Worm (Caenorhabditis elegans): ENCODE measurements around the gene H39E20.1.
"Not testable (repeated sequence)": the region's sequence is repeated elsewhere in the genome, so short reads cannot be mapped to it uniquely, and the experiment has no call there.

The H39E20.1 gene

ce11 chrX:1440161-1440560, 42.7 kb upstream of the H39E20.1 start, which contains the start of gene sedl-1:
sedl-1 (minus strand) TSS chrX:1440261.
- TF ChIP-seq ceh-43 (GFP tag; optimal IDR thresholded peaks at IDR 0.05) (no peak), lin-13 (tag; optimal IDR thresholded peaks at IDR 0.05) (no peak), nhr-28 (tag; optimal IDR thresholded peaks at IDR 0.05) (no peak), flh-1 (GFP tag; optimal IDR thresholded peaks at IDR 0.05) (no peak), ceh-39 (tag; optimal IDR thresholded peaks at IDR 0.05) (no peak), lin-32 (GFP tag; optimal IDR thresholded peaks at IDR 0.05) (no peak), M03D4.4 (tag; optimal IDR thresholded peaks at IDR 0.05) (no peak), ztf-11 (tag; optimal IDR thresholded peaks at IDR 0.05) (no peak), mls-2 (tag; optimal IDR thresholded peaks at IDR 0.05) (no peak), nhr-2 (tag; optimal IDR thresholded peaks at IDR 0.05) (no peak), hlh-1 (tag; optimal IDR thresholded peaks at IDR 0.05) (no peak)

ce11 chrX:1438925-1439324, 41.5 kb upstream of the H39E20.1 start:
- TF ChIP-seq nhr-2 (tag; optimal IDR thresholded peaks at IDR 0.05) (no peak), lin-32 (GFP tag; optimal IDR thresholded peaks at IDR 0.05) (no peak), ham-2 (GFP tag; optimal IDR thresholded peaks at IDR 0.05) (no peak), blmp-1 (tag; optimal IDR thresholded peaks at IDR 0.05) (no peak), M03D4.4 (tag; optimal IDR thresholded peaks at IDR 0.05) (no peak), nhr-12 (tag; optimal IDR thresholded peaks at IDR 0.05) (no peak), nhr-76 (tag; optimal IDR thresholded peaks at IDR 0.05) (no peak), zip-8 (tag; optimal IDR thresholded peaks at IDR 0.05) (no peak), tbx-8 (GFP tag; optimal IDR thresholded peaks at IDR 0.05) (no peak), bed-3 (GFP tag; optimal IDR thresholded peaks at IDR 0.05) (no peak), cnd-1 (tag; optimal IDR thresholded peaks at IDR 0.05) (no peak), flh-1 (GFP tag; optimal IDR thresholded peaks at IDR 0.05) (no peak), drap-1 (GFP tag; optimal IDR thresholded peaks at IDR 0.05) (no peak)

ce11 chrX:1437097-1437496, 39.7 kb upstream of the H39E20.1 start:
- TF ChIP-seq snpc-4 (tag; optimal IDR thresholded peaks at IDR 0.05) (no peak), nhr-2 (tag; optimal IDR thresholded peaks at IDR 0.05) (no peak), ceh-83 (GFP tag; optimal IDR thresholded peaks at IDR 0.05) (no peak), lsy-2 (tag; optimal IDR thresholded peaks at IDR 0.05) (no peak), drap-1 (GFP tag; optimal IDR thresholded peaks at IDR 0.05) (no peak), nhr-237 (tag; optimal IDR thresholded peaks at IDR 0.05) (no peak), ztf-11 (tag; optimal IDR thresholded peaks at IDR 0.05) (no peak), tbx-8 (GFP tag; optimal IDR thresholded peaks at IDR 0.05) (no peak), pha-4 (tag; optimal IDR thresholded peaks at IDR 0.05) (no peak)

ce11 chrX:1430707-1431106, 33.3 kb upstream of the H39E20.1 start, which contains the start of gene F19G12.1:
F19G12.1 (plus strand) TSS chrX:1431007.
- TF ChIP-seq blmp-1 (tag; optimal IDR thresholded peaks at IDR 0.05); ces-1 (GFP tag; optimal IDR thresholded peaks at IDR 0.05); elt-1 (tag; optimal IDR thresholded peaks at IDR 0.05; ENCODE audit: borderline replicate concordance, insufficient read depth): not testable (repeated sequence)

- TF ChIP-seq ceh-83 (GFP tag; optimal IDR thresholded peaks at IDR 0.05) (no peak), unc-120 (tag; optimal IDR thresholded peaks at IDR 0.05; ENCODE audit: poor library complexity, severe bottlenecking) (no peak), zip-8 (tag; optimal IDR thresholded peaks at IDR 0.05) (no peak), mab-5 (tag; optimal IDR thresholded peaks at IDR 0.05) (no peak), cnd-1 (tag; optimal IDR thresholded peaks at IDR 0.05) (no peak), nhr-237 (tag; optimal IDR thresholded peaks at IDR 0.05) (no peak), snpc-4 (tag; optimal IDR thresholded peaks at IDR 0.05) (no peak), nhr-28 (tag; optimal IDR thresholded peaks at IDR 0.05) (no peak)
These were observed 29.0 kb upstream of the H39E20.1 start, which contains the start of gene F19G12.11 for ce11 chrX:1426425-1426824. F19G12.11 (minus strand) TSS chrX:1426525.

- no peak for TF ChIP-seq snpc-4 (tag; optimal IDR thresholded peaks at IDR 0.05)
- TF ChIP-seq ceh-43 (GFP tag; optimal IDR thresholded peaks at IDR 0.05): no peak
- no peak for TF ChIP-seq lsy-2 (tag; optimal IDR thresholded peaks at IDR 0.05)
- no peak for TF ChIP-seq mls-2 (tag; optimal IDR thresholded peaks at IDR 0.05)
- TF ChIP-seq mep-1 (tag; optimal IDR thresholded peaks at IDR 0.05): no peak
- TF ChIP-seq ces-1 (GFP tag; optimal IDR thresholded peaks at IDR 0.05): no peak
- no peak for TF ChIP-seq mab-5 (tag; optimal IDR thresholded peaks at IDR 0.05)
- no peak for TF ChIP-seq cnd-1 (tag; optimal IDR thresholded peaks at IDR 0.05)
- TF ChIP-seq sptf-1 (tag; optimal IDR thresholded peaks at IDR 0.05): no peak
These were observed 27.1 kb upstream of the H39E20.1 start, which contains the start of gene F19G12.3 for ce11 chrX:1424509-1424908. F19G12.3 (plus strand) TSS chrX:1424809.
